Fruit fly (Drosophila melanogaster): ENCODE data around the gene Hmx.
A peak's percentile ranks its signal among the peaks of the same experiment; 100 is the strongest.

Gene Hmx

DNA sequence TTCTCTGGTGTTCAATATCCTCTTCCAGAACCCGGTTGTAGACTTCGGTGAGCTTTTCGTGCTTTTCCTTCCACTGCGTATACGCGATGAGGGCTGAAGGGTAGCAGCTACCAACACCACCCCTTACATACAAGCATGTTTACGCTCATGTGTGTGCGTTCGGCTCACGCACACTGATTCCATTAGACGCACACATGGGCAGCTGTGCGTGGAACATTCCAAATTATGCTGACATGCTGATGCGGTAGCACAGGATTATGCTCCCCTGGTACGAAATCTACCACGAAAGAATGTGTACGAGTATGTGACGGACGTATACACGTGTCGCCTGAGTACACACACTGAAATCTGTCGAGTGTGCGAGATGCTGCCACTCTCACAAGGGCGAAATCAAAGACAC is 45.0 kb downstream of the Hmx start:
- TF ChIP-seq brk (GFP tag; optimal IDR thresholded peaks at IDR 0.05) = no peak
- no peak for TF ChIP-seq CG32264 (GFP tag; optimal IDR thresholded peaks at IDR 0.05)
- TF ChIP-seq GATAd (GFP tag; optimal IDR thresholded peaks at IDR 0.05) = no peak
- no peak for TF ChIP-seq Hnf4 (GFP tag; optimal IDR thresholded peaks at IDR 0.05)
- no peak for TF ChIP-seq Abd-B (GFP tag; optimal IDR thresholded peaks at IDR 0.05)
- no peak for TF ChIP-seq sv (GFP tag; optimal IDR thresholded peaks at IDR 0.05)
- TF ChIP-seq Vsx2 (GFP tag; optimal IDR thresholded peaks at IDR 0.05; ENCODE audit: partially characterized antibody) = peak; percentile 80
- no peak for TF ChIP-seq jim (GFP tag; optimal IDR thresholded peaks at IDR 0.05)

DNA sequence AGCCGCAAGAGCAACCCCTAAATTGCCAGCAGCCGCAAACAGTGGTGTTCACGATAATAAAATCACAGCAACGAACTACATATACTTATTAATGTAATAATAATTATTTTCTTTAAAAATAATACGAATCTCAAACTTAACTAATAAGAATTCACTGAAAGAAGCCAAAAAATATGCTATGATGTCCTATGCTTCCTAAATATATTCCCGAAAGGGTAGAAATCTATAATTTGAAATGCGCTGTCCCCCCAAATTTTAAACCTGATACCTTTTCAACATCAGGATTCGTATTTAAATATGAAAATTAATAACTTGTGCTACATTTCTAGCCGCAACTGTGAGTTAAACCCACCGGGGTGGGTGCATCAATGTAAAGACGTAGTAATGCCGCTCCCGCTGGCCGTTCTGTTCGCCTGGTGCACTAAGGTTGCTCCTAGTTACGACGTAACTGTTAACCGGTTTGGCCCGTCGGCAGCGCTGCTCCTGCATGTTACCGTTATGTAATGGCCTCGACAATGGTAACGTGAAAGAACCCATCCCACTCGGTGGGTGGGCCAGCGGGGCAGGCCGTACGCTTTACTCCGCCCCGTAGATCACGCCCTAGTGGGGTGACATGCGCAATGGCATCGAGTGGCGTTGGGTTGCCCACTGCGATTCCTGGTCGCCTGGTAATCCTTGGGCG is 45.6 kb downstream of the Hmx start:
- TF ChIP-seq Dfd (GFP tag; optimal IDR thresholded peaks at IDR 0.05) (no peak), Vsx2 (GFP tag; optimal IDR thresholded peaks at IDR 0.05; ENCODE audit: partially characterized antibody) (no peak), Hr78 (GFP tag; optimal IDR thresholded peaks at IDR 0.05) (no peak), jim (GFP tag; optimal IDR thresholded peaks at IDR 0.05) (no peak), usp (GFP tag; optimal IDR thresholded peaks at IDR 0.05) (no peak), OdsH (GFP tag; optimal IDR thresholded peaks at IDR 0.05) (peak; percentile 22), psq (GFP tag; optimal IDR thresholded peaks at IDR 0.05) (peak; percentile 57), Myc (optimal IDR thresholded peaks at IDR 0.05) (no peak), HLH106 (tag; optimal IDR thresholded peaks at IDR 0.05) (peak; percentile 71), woc (GFP tag; optimal IDR thresholded peaks at IDR 0.05) (peak; percentile 25), ey (GFP tag; optimal IDR thresholded peaks at IDR 0.05) (no peak), dsf (GFP tag; optimal IDR thresholded peaks at IDR 0.05; ENCODE audit: borderline replicate concordance) (no peak), dmrt93B (GFP tag; optimal IDR thresholded peaks at IDR 0.05) (peak; percentile 51), brk (GFP tag; optimal IDR thresholded peaks at IDR 0.05) (no peak), Abd-B (GFP tag; optimal IDR thresholded peaks at IDR 0.05) (no peak), dl (GFP tag; optimal IDR thresholded peaks at IDR 0.05; ENCODE audit: insufficient read depth in 1 of 2, partially characterized antibody in 2 of 2) (no peak), pan (optimal IDR thresholded peaks at IDR 0.05) (no peak), Hnf4 (GFP tag; optimal IDR thresholded peaks at IDR 0.05) (no peak), fru (GFP tag; optimal IDR thresholded peaks at IDR 0.05) (no peak), foxo (GFP tag; optimal IDR thresholded peaks at IDR 0.05) (peak in 1 of 2 experiments; percentile 37), GATAd (GFP tag; optimal IDR thresholded peaks at IDR 0.05) (no peak), sage (GFP tag; optimal IDR thresholded peaks at IDR 0.05) (no peak), CrebA (GFP tag; optimal IDR thresholded peaks at IDR 0.05; ENCODE audit: borderline replicate concordance) (no peak), h (GFP tag; optimal IDR thresholded peaks at IDR 0.05) (peak; percentile 33), Jra (GFP tag; optimal IDR thresholded peaks at IDR 0.05) (no peak), sv (GFP tag; optimal IDR thresholded peaks at IDR 0.05) (no peak), CG32264 (GFP tag; optimal IDR thresholded peaks at IDR 0.05) (no peak), br (GFP tag; optimal IDR thresholded peaks at IDR 0.05) (no peak), Rel (GFP tag; optimal IDR thresholded peaks at IDR 0.05) (no peak), Rel (tag; optimal IDR thresholded peaks at IDR 0.05) (peak; percentile 14), rgr (GFP tag; optimal IDR thresholded peaks at IDR 0.05) (peak; percentile 33), tai (GFP tag; optimal IDR thresholded peaks at IDR 0.05) (no peak), Dif (GFP tag; optimal IDR thresholded peaks at IDR 0.05; ENCODE audit: partially characterized antibody) (peak; percentile 4), Mio (GFP tag; optimal IDR thresholded peaks at IDR 0.05) (no peak), Hr83 (GFP tag; optimal IDR thresholded peaks at IDR 0.05; ENCODE audit: poor library complexity, severe bottlenecking) (no peak), lola (GFP tag; optimal IDR thresholded peaks at IDR 0.05) (no peak), Sp1 (GFP tag; optimal IDR thresholded peaks at IDR 0.05) (peak; percentile 78), N (GFP tag; optimal IDR thresholded peaks at IDR 0.05) (no peak), CG9705 (GFP tag; optimal IDR thresholded peaks at IDR 0.05) (peak; percentile 26)
